Worm (Caenorhabditis elegans) whole organism, late embryonic: ENCODE data around the gene wdr-5.3.

Source experiments
- C08G9.2 ChIP-seq: sonication (generic microtip); optimal IDR thresholded peaks from 2 replicates; lab custom pipeline; 2016; ENCODE audit warnings: mild to moderate bottlenecking, missing genetic modification characterization, moderate library complexity, missing compliant biosample characterization
- ama-1 ChIP-seq: fragments of 150-350 bp; optimal IDR thresholded peaks from 2 replicates; lab custom pipeline; 2014
- ceh-19 ChIP-seq: fragments of 200-800 bp; sonication (Bioruptor generic); optimal IDR thresholded peaks from 2 replicates; lab custom pipeline; 2018; ENCODE audit warnings: mild to moderate bottlenecking, missing genetic modification characterization, missing compliant biosample characterization
- dve-1 ChIP-seq: sonication (generic microtip); optimal IDR thresholded peaks from 2 replicates; lab custom pipeline; 2017; ENCODE audit warnings: antibody characterized with exemption, mild to moderate bottlenecking, missing genetic modification characterization, missing compliant biosample characterization
- fkh-10 ChIP-seq: fragments of 150-350 bp; optimal IDR thresholded peaks from 2 replicates; lab custom pipeline; 2014; ENCODE audit warnings: missing biosample characterization, missing genetic modification reagents, missing genetic modification characterization
- hlh-30 ChIP-seq: sonication (generic microtip); optimal IDR thresholded peaks from 2 replicates; lab custom pipeline; 2017; ENCODE audit warnings: antibody characterized with exemption, missing genetic modification characterization, missing compliant biosample characterization; ENCODE audit not compliant: insufficient read depth
- hlh-8 ChIP-seq: sonication (generic microtip); optimal IDR thresholded peaks from 2 replicates; lab custom pipeline; 2016; ENCODE audit warnings: missing genotype, missing genetic modification characterization, missing compliant biosample characterization
- nhr-11 ChIP-seq: fragments of 150-350 bp; optimal IDR thresholded peaks from 2 replicates; lab custom pipeline; 2014; ENCODE audit warnings: missing biosample characterization, missing genetic modification characterization
- pha-4 ChIP-seq: fragments of 150-350 bp; optimal IDR thresholded peaks from 2 replicates; lab custom pipeline; 2018; ENCODE audit warnings: missing biosample characterization, missing genetic modification reagents, missing genetic modification characterization
- syd-9 ChIP-seq: sonication (generic microtip); optimal IDR thresholded peaks from 2 replicates; lab custom pipeline; 2016; ENCODE audit warnings: mild to moderate bottlenecking, missing genetic modification characterization, moderate library complexity, missing compliant biosample characterization
- unc-3 ChIP-seq, 2 experiments: fragments of 200-800 bp in 1 of 2; sonication (Bioruptor generic) in 1 of 2; sonication (generic microtip) in 1 of 2; conservative IDR thresholded peaks in 1 of 2; optimal IDR thresholded peaks in 1 of 2; 2 replicates each; pipeline versions ENCODE4 v1.3.6 to Lab custom; 2016 to 2022; ENCODE audit warnings: missing compliant biosample characterization in 2 of 2, missing genetic modification characterization in 2 of 2, missing genetic modification reagents in 1 of 2

DNA sequence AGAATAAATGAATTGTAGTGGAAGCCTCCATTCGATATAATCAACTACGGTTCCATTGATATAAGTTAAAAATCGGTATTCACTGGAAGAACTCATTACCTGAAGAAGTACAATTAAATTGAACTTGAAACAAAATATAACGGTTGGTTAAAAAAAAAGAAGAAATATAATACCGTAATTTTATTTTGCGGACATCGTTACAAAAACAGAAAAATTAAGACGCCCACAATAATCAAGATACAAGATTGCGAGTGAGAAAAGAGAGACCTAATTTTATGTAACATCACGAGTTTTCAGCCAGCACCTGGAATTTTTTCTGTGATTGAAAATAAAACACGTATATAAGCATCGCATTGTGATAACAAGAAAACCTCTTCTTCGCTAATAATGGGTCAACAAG lies 25.8 kb downstream of the wdr-5.3 start, which contains the start of gene sre-6:
- TF ChIP-seq C08G9.2 (tag; lab: Kevin White, UChicago) (no peak), syd-9 (no peak), hlh-30 (tag; lab: Kevin White, UChicago) (no peak), pha-4 (tag; lab: Kevin White, UChicago) (no peak), ceh-19 (no peak), nhr-11 (tag; lab: Kevin White, UChicago) (no peak), ama-1 (lab: Kevin White, UChicago) (no peak), unc-3 (GFP tag; conservative IDR thresholded peaks at IDR 0.05; lab: Robert Waterston, UW) (no peak), unc-3 (tag; optimal IDR thresholded peaks at IDR 0.05; lab: Kevin White, UChicago) (no peak), hlh-8 (no peak), dve-1 (tag; lab: Kevin White, UChicago) (no peak), fkh-10 (GFP tag; lab: Kevin White, UChicago) (no peak)
